Worm (Caenorhabditis elegans): ENCODE data around the gene vha-11.

Gene vha-11

DNA sequence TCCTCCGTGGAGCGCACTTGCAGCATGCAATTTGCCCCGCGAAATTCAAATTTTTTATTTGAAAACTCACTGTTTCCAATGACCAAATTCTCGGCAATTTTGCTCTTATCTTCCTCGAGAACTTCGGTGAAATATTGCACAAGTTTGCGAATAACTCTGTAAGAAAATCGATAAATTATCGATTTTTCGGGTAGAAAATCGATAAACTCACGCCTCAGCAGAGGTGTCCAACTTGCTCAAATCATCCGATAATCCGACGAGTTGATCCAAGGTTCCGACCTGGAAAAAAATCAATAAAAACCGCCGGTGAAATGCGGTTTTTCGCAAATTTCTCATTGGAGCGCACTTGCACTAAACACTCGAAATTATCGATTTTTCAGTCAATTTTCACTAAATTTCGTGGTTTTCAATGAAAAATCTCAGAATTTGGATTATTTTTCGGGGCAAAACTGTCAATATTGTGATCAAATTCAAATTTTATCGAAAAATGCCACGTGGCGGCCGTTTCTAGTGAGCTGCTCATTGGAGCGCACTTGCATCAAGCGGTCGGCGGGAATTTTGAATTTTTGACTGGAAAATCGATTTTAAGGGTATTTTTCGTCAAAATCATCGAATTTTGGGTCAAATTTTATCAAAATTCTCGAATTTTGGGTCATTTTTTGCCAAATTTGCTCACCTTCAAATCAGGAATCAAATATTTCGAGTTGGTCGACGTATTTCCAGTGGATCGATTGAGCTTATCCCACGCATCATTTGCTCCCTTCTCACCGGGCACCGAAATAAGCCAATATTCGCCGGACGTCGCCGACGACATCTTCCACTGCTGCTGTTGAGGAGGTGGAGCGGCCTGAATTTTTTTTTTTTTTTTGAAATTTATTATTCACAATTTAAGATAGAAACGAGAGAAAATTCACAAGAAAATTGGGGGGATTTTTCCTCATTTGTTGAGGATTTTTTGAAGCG is at the start of gene vha-11:
Gene vha-11 (minus strand): TSS at position 847 of the 963 bp plus-strand sequence.
- TF ChIP-seq W03F9.2 (tag; optimal IDR thresholded peaks at IDR 0.05) = no peak
- no peak for TF ChIP-seq him-1 (tag; optimal IDR thresholded peaks at IDR 0.05)
- TF ChIP-seq dao-5 (tag; optimal IDR thresholded peaks at IDR 0.05) = no peak

DNA sequence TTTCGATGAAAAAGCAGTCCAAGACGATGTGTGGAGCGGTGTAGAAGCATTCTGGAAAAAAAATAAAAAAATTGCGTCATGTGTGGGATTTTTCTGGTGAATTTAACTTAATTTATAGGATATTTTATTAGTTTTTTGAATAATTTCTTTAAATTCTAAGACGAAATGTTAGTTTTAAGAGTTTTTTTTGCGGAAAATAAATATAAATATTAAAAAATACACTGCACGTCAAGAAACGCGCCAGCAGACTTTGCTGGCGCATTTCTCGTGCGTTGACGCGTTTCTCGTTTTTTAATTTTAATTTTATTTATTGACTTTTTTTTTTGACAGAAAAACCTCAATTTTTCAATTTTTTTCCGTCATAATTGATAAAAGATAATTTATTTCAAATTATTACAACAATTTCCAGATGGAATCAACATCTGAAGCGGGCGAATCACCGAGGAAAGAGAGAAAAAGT is 34.5 kb upstream of the vha-11 start, which contains the start of the genes ppgn-1 and tftc-1:
Gene ppgn-1 (minus strand): TSS at position 51 of the 460 bp plus-strand sequence.
Gene tftc-1 (plus strand): TSS at position 410 of the 460 bp plus-strand sequence.
- no peak for TF ChIP-seq him-1 (tag; optimal IDR thresholded peaks at IDR 0.05)
- TF ChIP-seq W03F9.2 (tag; optimal IDR thresholded peaks at IDR 0.05) = peak; percentile 63
- TF ChIP-seq dao-5 (tag; optimal IDR thresholded peaks at IDR 0.05) = no peak

DNA sequence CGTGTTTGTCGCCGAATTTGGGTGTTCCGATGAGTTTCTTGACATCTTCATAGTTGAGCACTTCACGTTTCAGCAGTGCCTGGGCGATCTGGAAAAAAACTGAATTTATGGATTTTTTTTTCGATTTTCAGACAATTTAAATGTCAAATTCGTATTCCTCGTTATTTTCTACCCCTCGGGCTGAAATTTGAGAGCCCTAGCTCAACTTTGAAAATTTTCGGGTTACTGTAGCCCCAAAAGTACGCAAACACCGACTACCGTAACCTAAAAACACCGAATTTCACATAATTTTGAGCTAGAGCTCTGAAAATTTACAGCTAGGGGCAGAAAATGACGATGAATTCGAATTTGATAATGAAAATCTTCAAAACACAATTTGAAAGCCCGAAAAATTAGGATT is 19.6 kb upstream of the vha-11 start:
- no peak for TF ChIP-seq him-1 (tag; optimal IDR thresholded peaks at IDR 0.05)
- no peak for TF ChIP-seq dao-5 (tag; optimal IDR thresholded peaks at IDR 0.05)
- no peak for TF ChIP-seq W03F9.2 (tag; optimal IDR thresholded peaks at IDR 0.05)

DNA sequence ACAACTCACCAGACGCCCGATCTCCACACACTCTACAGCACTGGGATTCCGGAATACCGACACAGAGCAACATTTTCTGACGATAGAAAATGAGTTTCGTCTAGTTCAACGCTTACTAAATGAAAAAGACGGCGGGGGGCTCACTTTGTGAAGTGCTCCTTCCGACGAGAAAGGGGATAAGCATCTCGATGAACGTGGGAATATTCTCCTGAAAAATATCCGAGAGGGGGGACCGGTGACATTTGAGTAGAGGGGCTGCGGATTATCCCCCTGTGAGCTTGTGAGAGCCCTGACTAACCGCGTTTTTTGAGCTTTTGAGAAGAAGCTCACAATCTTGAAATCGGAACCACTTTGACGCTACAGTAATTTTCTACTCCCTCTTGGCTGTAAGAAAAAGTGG is 15.2 kb upstream of the vha-11 start, which contains the start of gene nhr-236:
Gene nhr-236 (minus strand): TSS at position 101 of the 400 bp plus-strand sequence.
- TF ChIP-seq dao-5 (tag; optimal IDR thresholded peaks at IDR 0.05) (no peak), W03F9.2 (tag; optimal IDR thresholded peaks at IDR 0.05) (no peak), him-1 (tag; optimal IDR thresholded peaks at IDR 0.05) (no peak)

DNA sequence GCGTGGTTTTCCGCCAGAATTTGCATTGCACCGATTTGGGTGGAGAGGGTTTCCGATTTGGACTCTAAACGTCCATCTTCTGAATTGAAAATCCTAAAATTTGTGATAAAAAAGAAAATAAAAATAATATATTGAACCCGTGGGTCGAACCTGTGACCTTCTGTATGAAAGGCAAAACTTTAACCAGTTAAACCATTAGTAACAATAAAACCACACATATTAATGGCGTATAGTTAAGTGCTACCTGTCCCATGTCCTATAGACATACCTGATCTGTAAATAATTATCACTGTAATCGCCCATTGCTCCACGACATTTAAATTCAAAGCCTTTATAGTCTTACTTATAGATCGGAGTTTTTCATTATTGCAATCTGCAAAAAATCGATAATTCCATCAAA is 12.9 kb upstream of the vha-11 start:
- TF ChIP-seq him-1 (tag; optimal IDR thresholded peaks at IDR 0.05) = no peak
- no peak for TF ChIP-seq dao-5 (tag; optimal IDR thresholded peaks at IDR 0.05)

DNA sequence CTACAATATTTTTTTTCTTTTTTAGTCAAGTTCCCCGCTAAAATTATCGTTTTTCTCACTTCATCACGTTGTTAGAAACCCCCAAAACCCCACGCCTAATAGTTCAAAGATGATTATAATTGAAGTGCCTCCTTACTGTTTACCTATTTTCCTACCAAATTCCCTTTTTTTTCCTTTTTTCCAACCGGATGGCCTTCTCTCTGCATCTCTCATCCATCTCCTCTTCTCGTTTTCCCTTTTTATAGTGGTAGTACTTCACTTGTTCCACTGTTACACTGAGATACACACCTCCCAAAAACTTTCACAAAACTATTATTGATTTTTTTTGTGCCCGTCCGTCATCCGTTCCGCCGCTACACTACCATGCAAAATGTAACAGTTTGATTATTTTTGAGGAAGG is 8.6 kb upstream of the vha-11 start, which contains the start of gene nsy-4:
Gene nsy-4 (plus strand): TSS at position 274 of the 400 bp plus-strand sequence.
- TF ChIP-seq W03F9.2 (tag; optimal IDR thresholded peaks at IDR 0.05) (no peak), dao-5 (tag; optimal IDR thresholded peaks at IDR 0.05) (no peak), him-1 (tag; optimal IDR thresholded peaks at IDR 0.05) (no peak)

DNA sequence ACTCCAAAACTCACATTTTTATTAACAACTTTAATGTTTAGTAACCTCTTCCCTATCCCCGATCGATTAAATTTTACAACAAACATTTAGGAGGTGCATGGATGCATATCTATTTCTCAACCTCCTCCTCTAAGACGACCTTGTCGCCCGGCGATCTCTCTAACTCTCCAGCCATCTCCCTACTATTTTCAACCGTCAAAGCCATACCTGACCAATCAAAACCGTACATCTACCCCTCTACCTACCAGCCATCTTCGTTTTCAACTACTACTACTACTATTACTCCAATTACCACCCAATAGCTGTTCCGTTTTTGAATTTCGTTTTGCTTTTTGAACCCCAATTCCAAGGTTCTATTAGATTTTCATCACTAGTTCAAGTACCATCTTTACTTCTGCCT is 7.2 kb upstream of the vha-11 start:
- TF ChIP-seq W03F9.2 (tag; optimal IDR thresholded peaks at IDR 0.05) = no peak

DNA sequence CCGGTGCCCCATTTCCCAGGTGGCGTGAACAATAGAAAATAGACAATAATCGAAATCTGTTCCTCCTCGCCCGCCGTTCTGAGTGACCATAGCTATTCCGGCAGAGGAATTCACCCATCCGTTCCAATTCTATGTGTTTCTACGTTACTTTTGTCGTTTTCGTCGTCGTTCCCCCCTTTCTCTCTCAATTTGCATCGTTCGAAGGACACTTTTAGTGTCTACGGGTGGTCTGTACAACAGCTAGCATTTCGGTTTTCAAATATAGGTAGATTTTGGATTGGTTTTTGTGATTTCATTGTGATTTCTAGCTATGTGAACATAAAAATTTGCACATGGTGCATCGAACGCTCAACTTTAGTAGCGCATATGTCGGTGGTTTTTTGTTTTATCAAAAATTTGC is 5.6 kb upstream of the vha-11 start:
- TF ChIP-seq dao-5 (tag; optimal IDR thresholded peaks at IDR 0.05) = no peak
- TF ChIP-seq W03F9.2 (tag; optimal IDR thresholded peaks at IDR 0.05) = no peak
- TF ChIP-seq him-1 (tag; optimal IDR thresholded peaks at IDR 0.05) = no peak

DNA sequence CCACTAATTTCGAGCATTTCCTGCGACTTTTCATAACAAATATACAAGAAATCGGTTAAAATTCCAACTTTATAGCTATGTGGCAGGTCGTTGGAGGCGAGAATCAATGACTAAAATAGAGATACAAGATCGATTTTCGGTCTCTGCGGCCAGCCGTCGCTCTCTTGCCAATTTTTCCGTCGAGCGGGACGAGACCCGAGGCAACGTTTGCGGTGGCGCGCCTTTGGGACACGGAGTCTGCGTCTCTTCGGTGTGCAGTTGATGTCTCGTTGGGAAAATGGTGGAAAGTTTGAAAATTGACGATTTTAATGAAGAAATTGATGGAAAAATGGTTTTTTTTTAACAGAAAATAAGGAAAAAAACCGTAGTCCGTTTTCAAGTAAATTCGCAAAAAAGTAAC is 2.4 kb upstream of the vha-11 start:
- TF ChIP-seq W03F9.2 (tag; optimal IDR thresholded peaks at IDR 0.05) (no peak), dao-5 (tag; optimal IDR thresholded peaks at IDR 0.05) (no peak), him-1 (tag; optimal IDR thresholded peaks at IDR 0.05) (no peak)

DNA sequence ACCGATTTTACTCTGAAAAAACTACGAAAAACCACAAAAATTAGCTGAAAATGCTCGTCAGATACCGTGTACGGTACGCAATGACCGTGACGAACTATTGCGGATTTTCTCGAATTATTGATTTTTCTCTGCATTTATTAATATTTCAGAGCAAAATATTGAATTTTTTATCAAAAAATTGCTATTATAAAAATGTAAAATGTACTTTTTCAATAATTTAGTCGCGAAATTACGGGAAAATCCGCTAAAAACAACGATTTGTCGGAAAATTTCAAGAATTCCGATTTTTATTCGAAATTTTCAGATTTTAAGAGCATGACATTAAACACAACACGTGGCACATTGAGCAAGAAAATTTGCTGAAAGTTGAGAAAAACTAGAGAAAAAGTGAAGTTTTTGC is 1.9 kb upstream of the vha-11 start, which contains the start of gene Y38F2AL.12:
Gene Y38F2AL.12 (plus strand): TSS at position 301 of the 400 bp plus-strand sequence.
- no peak for TF ChIP-seq W03F9.2 (tag; optimal IDR thresholded peaks at IDR 0.05)
- TF ChIP-seq dao-5 (tag; optimal IDR thresholded peaks at IDR 0.05) = no peak
- TF ChIP-seq him-1 (tag; optimal IDR thresholded peaks at IDR 0.05) = no peak

DNA sequence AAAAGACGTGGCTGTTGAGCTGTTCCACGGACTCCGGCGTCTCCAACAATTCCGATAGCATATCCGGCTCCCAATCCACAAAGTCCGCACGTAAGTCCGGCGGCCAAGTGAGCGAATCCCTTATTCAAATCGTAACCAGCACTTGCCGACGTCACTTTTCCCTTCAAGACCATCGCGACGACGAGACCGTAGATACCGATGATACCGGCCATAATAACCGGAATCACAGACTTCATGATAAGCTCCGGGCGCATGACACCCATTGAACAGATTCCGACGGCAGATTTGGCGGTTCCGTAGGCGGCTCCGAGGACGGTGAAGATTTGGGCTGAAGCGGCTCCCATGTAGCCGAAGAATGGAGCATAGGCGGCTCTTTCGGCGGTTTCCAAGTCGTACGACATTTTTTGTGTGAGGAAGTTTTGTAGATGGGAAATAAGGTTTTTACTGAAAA is 1.2 kb upstream of the vha-11 start, which contains the start of gene vha-3:
Gene vha-3 (minus strand): TSS at position 401 of the 451 bp plus-strand sequence.
- TF ChIP-seq him-1 (tag; optimal IDR thresholded peaks at IDR 0.05) (no peak), W03F9.2 (tag; optimal IDR thresholded peaks at IDR 0.05) (no peak), dao-5 (tag; optimal IDR thresholded peaks at IDR 0.05) (no peak)

DNA sequence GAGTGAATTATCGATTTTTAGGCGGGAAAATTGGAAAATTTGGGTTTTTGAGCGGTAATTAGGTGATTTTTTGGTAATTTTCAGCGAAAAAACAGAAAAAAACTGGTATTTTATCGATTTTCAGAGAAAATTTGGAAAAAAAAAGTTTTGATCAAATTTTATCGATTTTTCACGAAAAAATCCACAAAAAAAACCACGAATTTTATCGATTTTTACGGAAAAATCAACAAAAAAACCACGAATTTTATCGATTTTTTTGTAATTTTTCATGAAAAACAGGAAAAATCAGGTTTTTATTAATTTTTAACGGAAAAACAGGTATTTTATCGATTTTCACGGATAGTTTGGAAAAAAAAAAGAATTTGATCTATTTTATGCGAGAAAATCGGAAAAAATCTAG is 495 bp upstream of the vha-11 start:
- TF ChIP-seq dao-5 (tag; optimal IDR thresholded peaks at IDR 0.05) (no peak), him-1 (tag; optimal IDR thresholded peaks at IDR 0.05) (no peak), W03F9.2 (tag; optimal IDR thresholded peaks at IDR 0.05) (no peak)

DNA sequence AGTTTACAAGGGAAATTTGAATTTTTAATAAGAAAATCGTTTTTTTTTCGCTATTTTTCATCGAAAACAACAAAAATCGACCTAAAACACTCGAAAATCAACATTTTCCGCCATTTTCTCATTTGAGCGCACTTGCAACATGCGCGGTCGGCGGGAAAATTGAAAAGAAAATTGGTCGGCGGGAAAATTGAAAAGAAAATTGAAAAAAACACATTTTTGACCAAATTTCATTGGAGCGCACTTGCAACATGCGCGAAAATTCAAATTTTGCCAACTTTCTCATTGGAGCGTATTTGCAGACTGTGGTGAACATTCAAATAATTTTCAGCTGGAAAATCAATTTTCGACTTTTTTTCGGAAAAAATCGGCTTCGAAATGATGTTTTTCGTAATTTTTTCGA is 2.8 kb downstream of the vha-11 start:
- TF ChIP-seq dao-5 (tag; optimal IDR thresholded peaks at IDR 0.05) (no peak), him-1 (tag; optimal IDR thresholded peaks at IDR 0.05) (no peak), W03F9.2 (tag; optimal IDR thresholded peaks at IDR 0.05) (no peak)

DNA sequence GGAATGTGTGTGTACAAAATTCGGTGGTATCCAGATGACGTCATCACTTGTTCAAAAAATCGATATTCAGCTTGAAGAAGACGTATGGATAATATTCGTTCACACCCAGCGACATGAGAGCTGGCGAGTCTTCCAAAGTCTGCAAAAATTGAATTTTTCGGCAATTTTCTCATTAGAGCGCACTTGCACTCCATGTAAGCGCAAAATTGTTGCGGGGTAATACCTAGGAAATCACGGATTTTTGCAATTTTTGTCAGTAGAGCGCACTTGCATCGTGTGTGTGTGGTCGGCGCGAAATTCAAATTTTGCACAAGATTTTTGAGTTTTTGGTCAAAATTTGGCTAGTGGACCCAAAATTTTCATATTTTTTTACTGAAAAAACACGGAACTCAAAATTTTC is 6.2 kb downstream of the vha-11 start:
- TF ChIP-seq him-1 (tag; optimal IDR thresholded peaks at IDR 0.05) = no peak
- TF ChIP-seq dao-5 (tag; optimal IDR thresholded peaks at IDR 0.05) = no peak
- no peak for TF ChIP-seq W03F9.2 (tag; optimal IDR thresholded peaks at IDR 0.05)

All from whole organism, L4/young adult.